Worm (Caenorhabditis elegans) whole organism, young adult: Measurements from ENCODE around the gene rps-30.
A peak's percentile ranks its signal among the peaks of the same experiment; 100 is the strongest.

Source experiments
- B0019.2 ChIP-seq: fragments of 200-800 bp; sonication (Bioruptor generic); conservative IDR thresholded peaks from 2 replicates; pipeline ENCODE4 v1.3.6; 2022; ENCODE audit warnings: missing genetic modification reagents, missing genetic modification characterization, missing compliant biosample characterization
- F22D6.2 ChIP-seq: sonication (generic microtip); optimal IDR thresholded peaks from 2 replicates; lab custom pipeline; 2016; ENCODE audit warnings: mild to moderate bottlenecking, missing genetic modification characterization, missing compliant biosample characterization
- F23B12.7 ChIP-seq: sonication (generic microtip); optimal IDR thresholded peaks from 2 replicates; lab custom pipeline; 2017; ENCODE audit warnings: missing genetic modification characterization, mild to moderate bottlenecking, missing compliant biosample characterization, antibody characterized with exemption, moderate library complexity; ENCODE audit not compliant: insufficient read depth
- F52B5.7 ChIP-seq: sonication (generic microtip); optimal IDR thresholded peaks from 2 replicates; lab custom pipeline; 2016; ENCODE audit warnings: mild to moderate bottlenecking, missing genetic modification characterization, missing compliant biosample characterization
- F55B11.4 ChIP-seq: sonication (generic microtip); optimal IDR thresholded peaks from 2 replicates; lab custom pipeline; 2016; ENCODE audit warnings: missing compliant biosample characterization, missing genetic modification characterization, borderline replicate concordance; ENCODE audit not compliant: insufficient read depth
- F57A8.1 ChIP-seq: fragments of 200-800 bp; sonication (Bioruptor generic); optimal IDR thresholded peaks from 2 replicates; lab custom pipeline; 2018; ENCODE audit warnings: mild to moderate bottlenecking, missing genetic modification characterization, moderate library complexity, missing compliant biosample characterization
- K11D2.4 ChIP-seq: fragments of 200-800 bp; sonication (Bioruptor generic); IDR thresholded peaks from 2 replicates; pipeline ENCODE4 v1.3.6; 2022; ENCODE audit warnings: missing genetic modification reagents, missing genetic modification characterization, missing compliant biosample characterization
- Y56A3A.18 ChIP-seq: fragments of 200-800 bp; sonication (Bioruptor generic); IDR thresholded peaks from 2 replicates; pipeline ENCODE4 v1.3.6; 2022; ENCODE audit warnings: missing genetic modification reagents, missing genetic modification characterization, missing compliant biosample characterization
- Y79H2A.3 ChIP-seq: fragments of 200-800 bp; sonication (Bioruptor generic); conservative IDR thresholded peaks from 2 replicates; pipeline ENCODE4 v1.3.6; 2022; ENCODE audit warnings: missing genetic modification reagents, missing genetic modification characterization, missing compliant biosample characterization
- ZK185.1 ChIP-seq: sonication (generic microtip); optimal IDR thresholded peaks from 2 replicates; lab custom pipeline; 2016; ENCODE audit warnings: mild to moderate bottlenecking, missing genetic modification characterization, missing compliant biosample characterization; ENCODE audit not compliant: poor library complexity, severe bottlenecking
- ama-1 ChIP-seq, 3 experiments: fragments of 150-350 bp in 1 of 3; sonication (generic microtip) in 2 of 3; optimal IDR thresholded peaks; 2 replicates each; lab custom pipeline; 2014 to 2018; ENCODE audit warnings: missing biosample characterization in 2 of 3, missing genetic modification characterization in 2 of 3, missing genetic modification reagents in 2 of 3
- attf-5 ChIP-seq: fragments of 200-800 bp; sonication (Bioruptor generic); optimal IDR thresholded peaks from 2 replicates; lab custom pipeline; 2018; ENCODE audit warnings: mild to moderate bottlenecking, missing genetic modification characterization, missing compliant biosample characterization
- attf-6 ChIP-seq: fragments of 200-800 bp; sonication (Bioruptor generic); IDR thresholded peaks from 2 replicates; pipeline ENCODE4 v1.3.6; 2022; ENCODE audit warnings: missing genetic modification reagents, missing genetic modification characterization, missing compliant biosample characterization
- cebp-2 ChIP-seq: fragments of 200-800 bp; sonication (Bioruptor generic); IDR thresholded peaks from 2 replicates; pipeline ENCODE4 v1.3.6; 2022; ENCODE audit warnings: missing genetic modification characterization, missing compliant biosample characterization
- ceh-100 ChIP-seq: fragments of 200-800 bp; sonication (Bioruptor generic); IDR thresholded peaks from 2 replicates; pipeline ENCODE4 v1.3.6; 2022; ENCODE audit warnings: missing genetic modification reagents, missing genetic modification characterization, missing compliant biosample characterization
- ceh-27 ChIP-seq: fragments of 200-800 bp; sonication (Bioruptor generic); optimal IDR thresholded peaks from 2 replicates; lab custom pipeline; 2018; ENCODE audit warnings: mild to moderate bottlenecking, missing genetic modification characterization, moderate library complexity, missing compliant biosample characterization
- ceh-79 ChIP-seq: sonication (generic microtip); optimal IDR thresholded peaks from 2 replicates; lab custom pipeline; 2017; ENCODE audit warnings: mild to moderate bottlenecking, missing genetic modification characterization, missing compliant biosample characterization
- die-1 ChIP-seq: sonication (generic microtip); optimal IDR thresholded peaks from 2 replicates; lab custom pipeline; 2016; ENCODE audit warnings: missing genotype, mild to moderate bottlenecking, missing genetic modification characterization, missing compliant biosample characterization
- dox-1 ChIP-seq: fragments of 200-800 bp; sonication (Bioruptor generic); IDR thresholded peaks from 2 replicates; pipeline ENCODE4 v1.3.6; 2022; ENCODE audit warnings: missing genetic modification reagents, missing genetic modification characterization, missing compliant biosample characterization
- dpl-1 ChIP-seq: fragments of 150-350 bp; optimal IDR thresholded peaks from 2 replicates; lab custom pipeline; 2014; ENCODE audit warnings: missing biosample characterization, missing genetic modification reagents, missing genetic modification characterization
- him-1 ChIP-seq: sonication (generic microtip); optimal IDR thresholded peaks from 2 replicates; lab custom pipeline; 2016; ENCODE audit warnings: missing genotype, missing genetic modification reagents, missing genetic modification characterization, missing compliant biosample characterization
- hmg-20 ChIP-seq: fragments of 200-800 bp; sonication (Bioruptor generic); IDR thresholded peaks from 2 replicates; pipeline ENCODE4 v1.3.6; 2022; ENCODE audit warnings: missing genetic modification reagents, missing genetic modification characterization, missing compliant biosample characterization
- hsf-1 ChIP-seq: fragments of 200-800 bp; sonication (Bioruptor generic); IDR thresholded peaks from 2 replicates; pipeline ENCODE4 v1.3.6; 2022; ENCODE audit warnings: missing genetic modification reagents, missing genetic modification characterization, missing compliant biosample characterization
- let-526 ChIP-seq: fragments of 200-800 bp; sonication (Bioruptor generic); IDR thresholded peaks from 2 replicates; pipeline ENCODE4 v1.3.6; 2022; ENCODE audit warnings: missing genetic modification reagents, missing genetic modification characterization, missing compliant biosample characterization
- let-607 ChIP-seq, 2 experiments: fragments of 200-800 bp in 1 of 2; sonication (Bioruptor generic) in 1 of 2; sonication (generic microtip) in 1 of 2; optimal IDR thresholded peaks; 2 replicates each; lab custom pipeline; 2016 to 2018; ENCODE audit warnings: mild to moderate bottlenecking in 2 of 2, missing compliant biosample characterization in 2 of 2, missing genetic modification characterization in 2 of 2, moderate library complexity in 2 of 2, missing genotype in 1 of 2
- lin-26 ChIP-seq: fragments of 200-800 bp; sonication (Bioruptor generic); IDR thresholded peaks from 2 replicates; pipeline ENCODE4 v1.3.6; 2022; ENCODE audit warnings: missing genetic modification reagents, missing genetic modification characterization, missing compliant biosample characterization
- lin-54 ChIP-seq: fragments of 200-800 bp; sonication (Bioruptor generic); optimal IDR thresholded peaks from 2 replicates; lab custom pipeline; 2018; ENCODE audit warnings: mild to moderate bottlenecking, missing genetic modification characterization, missing compliant biosample characterization
- lsl-1 ChIP-seq: fragments of 200-800 bp; sonication (Bioruptor generic); optimal IDR thresholded peaks from 2 replicates; lab custom pipeline; 2018; ENCODE audit warnings: mild to moderate bottlenecking, missing genetic modification characterization, moderate library complexity, missing compliant biosample characterization
- madf-10 ChIP-seq: sonication (generic microtip); optimal IDR thresholded peaks from 2 replicates; lab custom pipeline; 2016; ENCODE audit warnings: mild to moderate bottlenecking, missing genetic modification characterization, missing compliant biosample characterization
- madf-8 ChIP-seq: fragments of 200-800 bp; sonication (Bioruptor generic); conservative IDR thresholded peaks from 2 replicates; pipeline ENCODE4 v1.3.6; 2022; ENCODE audit warnings: missing genetic modification reagents, missing genetic modification characterization, missing compliant biosample characterization
- mcd-1 ChIP-seq: fragments of 200-800 bp; sonication (Bioruptor generic); IDR thresholded peaks from 2 replicates; pipeline ENCODE4 v1.3.6; 2022; ENCODE audit warnings: missing genetic modification reagents, missing genetic modification characterization, missing compliant biosample characterization
- nfya-1 ChIP-seq: sonication (generic microtip); optimal IDR thresholded peaks from 2 replicates; lab custom pipeline; 2017; ENCODE audit warnings: antibody characterized with exemption, missing compliant biosample characterization, missing genetic modification characterization, borderline replicate concordance; ENCODE audit not compliant: insufficient read depth
- nhr-80 ChIP-seq: sonication (generic microtip); optimal IDR thresholded peaks from 2 replicates; lab custom pipeline; 2016; ENCODE audit warnings: missing genetic modification characterization, missing compliant biosample characterization
- nhr-90 ChIP-seq: sonication (generic microtip); optimal IDR thresholded peaks from 2 replicates; lab custom pipeline; 2016; ENCODE audit warnings: missing genotype, mild to moderate bottlenecking, missing genetic modification characterization, missing compliant biosample characterization
- pbrm-1 ChIP-seq: fragments of 200-800 bp; sonication (Bioruptor generic); IDR thresholded peaks from 2 replicates; pipeline ENCODE4 v1.3.6; 2022; ENCODE audit warnings: missing genetic modification reagents, missing genetic modification characterization, missing compliant biosample characterization
- rec-8 ChIP-seq, 2 experiments: sonication (generic microtip); optimal IDR thresholded peaks; 2 replicates each; lab custom pipeline; 2016; ENCODE audit warnings: mild to moderate bottlenecking in 2 of 2, missing genetic modification characterization in 2 of 2, missing genetic modification reagents in 2 of 2, missing genotype in 2 of 2, missing biosample characterization in 1 of 2, missing compliant biosample characterization in 1 of 2, moderate library complexity in 1 of 2
- snpc-1.3 ChIP-seq: sonication (generic microtip); optimal IDR thresholded peaks from 2 replicates; lab custom pipeline; 2017; ENCODE audit warnings: missing genetic modification characterization, mild to moderate bottlenecking, missing compliant biosample characterization, antibody characterized with exemption, moderate library complexity, missing genotype, missing genetic modification reagents; ENCODE audit not compliant: insufficient read depth
- tbx-9 ChIP-seq: sonication (generic microtip); optimal IDR thresholded peaks from 2 replicates; lab custom pipeline; 2016; ENCODE audit warnings: borderline replicate concordance, missing genetic modification characterization, inconsistent platforms, missing compliant biosample characterization
- unc-130 ChIP-seq: sonication (generic microtip); optimal IDR thresholded peaks from 2 replicates; lab custom pipeline; 2016; ENCODE audit warnings: missing genetic modification reagents, missing genetic modification characterization, missing compliant biosample characterization
- xnd-1 ChIP-seq: sonication (generic microtip); optimal IDR thresholded peaks from 2 replicates; lab custom pipeline; 2016; ENCODE audit warnings: missing genotype, missing genetic modification reagents, missing genetic modification characterization, missing compliant biosample characterization
- ztf-26 ChIP-seq: sonication (generic microtip); optimal IDR thresholded peaks from 2 replicates; lab custom pipeline; 2017; ENCODE audit warnings: missing genetic modification characterization, missing compliant biosample characterization

rps-30 gene

ce11 chrV:7819585-7819984 is 43.2 kb downstream of the rps-30 start:
- TF ChIP-seq him-1 (no peak), F52B5.7 (tag; lab: Kevin White, UChicago) (no peak), let-607 (tag; optimal IDR thresholded peaks at IDR 0.05; lab: Kevin White, UChicago) (no peak), madf-10 (tag; lab: Kevin White, UChicago) (no peak), F57A8.1 (no peak), tbx-9 (tag; lab: Kevin White, UChicago) (no peak)

- TF ChIP-seq F23B12.7 (tag; lab: Kevin White, UChicago), result peak; percentile 74
- TF ChIP-seq nhr-80, result peak; percentile 74
- no peak for TF ChIP-seq lin-54 (GFP tag; lab: Kevin White, UChicago)
- peak; percentile 24 for TF ChIP-seq ZK185.1
- peak; percentile 30 for TF ChIP-seq lsl-1 (GFP tag; lab: Kevin White, UChicago)
- peak; percentile 92 for TF ChIP-seq ceh-100
- peak; percentile 15 for TF ChIP-seq ceh-27
- TF ChIP-seq rec-8 (tag; optimal IDR thresholded peaks at IDR 0.05; lab: Kevin White, UChicago), result no peak
- TF ChIP-seq attf-5 (GFP tag; lab: Kevin White, UChicago), result peak; percentile 55
- peak; percentile 65; the same call in 1 of the 2 replicates for TF ChIP-seq mcd-1 (GFP tag; lab: Robert Waterston, UW)
- no peak for TF ChIP-seq attf-6 (GFP tag; lab: Robert Waterston, UW)
Observed at ce11 chrV:7820270-7820669, 43.9 kb downstream of the rps-30 start, which contains the start of gene lbp-4. Gene lbp-4 (plus strand): TSS chrV:7820578.

ce11 chrV:7822655-7823054 is 46.3 kb downstream of the rps-30 start:
- TF ChIP-seq unc-130 (GFP tag; lab: Kevin White, UChicago) (no peak), ceh-27 (no peak), xnd-1 (tag; lab: Kevin White, UChicago) (no peak), madf-8 (GFP tag; lab: Robert Waterston, UW) (no peak), mcd-1 (GFP tag; lab: Robert Waterston, UW) (no peak), die-1 (tag; lab: Kevin White, UChicago) (no peak), pbrm-1 (GFP tag; lab: Robert Waterston, UW) (no peak), cebp-2 (no peak), lin-26 (GFP tag; lab: Robert Waterston, UW) (no peak), him-1 (no peak), ztf-26 (tag; lab: Kevin White, UChicago) (no peak), F23B12.7 (tag; lab: Kevin White, UChicago) (no peak)

ce11 chrV:7824138-7824537 is 47.8 kb downstream of the rps-30 start:
- no peak for TF ChIP-seq Y79H2A.3
- TF ChIP-seq ama-1 (optimal IDR thresholded peaks at IDR 0.05; lab: Kevin White, UChicago), result no peak
- TF ChIP-seq ama-1 (GFP tag; optimal IDR thresholded peaks at IDR 0.05; lab: Kevin White, UChicago), result no peak
- TF ChIP-seq hsf-1 (GFP tag; lab: Robert Waterston, UW), result no peak
- no peak for TF ChIP-seq snpc-1.3 (tag; lab: Kevin White, UChicago)
- no peak for TF ChIP-seq F22D6.2
- no peak for TF ChIP-seq ztf-26 (tag; lab: Kevin White, UChicago)

ce11 chrV:7825836-7826235 is 49.5 kb downstream of the rps-30 start:
- TF ChIP-seq K11D2.4 (GFP tag; lab: Robert Waterston, UW) (no peak), hmg-20 (GFP tag; lab: Robert Waterston, UW) (no peak), nhr-90 (no peak), B0019.2 (no peak), ztf-26 (tag; lab: Kevin White, UChicago) (no peak), let-526 (GFP tag; lab: Robert Waterston, UW) (no peak), lsl-1 (GFP tag; lab: Kevin White, UChicago) (no peak), nfya-1 (tag; lab: Kevin White, UChicago) (no peak), Y56A3A.18 (GFP tag; lab: Robert Waterston, UW) (no peak), ceh-79 (tag; lab: Kevin White, UChicago) (no peak), tbx-9 (tag; lab: Kevin White, UChicago) (no peak), ceh-27 (no peak), dox-1 (GFP tag; lab: Robert Waterston, UW) (no peak), attf-6 (GFP tag; lab: Robert Waterston, UW) (no peak), rec-8 (tag; optimal IDR thresholded peaks at IDR 0.05; lab: Kevin White, UChicago) (no peak), dpl-1 (GFP tag; lab: Kevin White, UChicago) (no peak), F55B11.4 (tag; lab: Kevin White, UChicago) (no peak)
